Worm (Caenorhabditis elegans) whole organism, mixed stage, embryonic: ENCODE data around the gene kcnl-4.

ENCODE experiments used
- M03D4.4 ChIP-seq: sonication (generic microtip); optimal IDR thresholded peaks from 2 replicates; lab custom pipeline; 2017; ENCODE audit warnings: mild to moderate bottlenecking, missing genetic modification characterization, missing compliant biosample characterization
- bed-3 ChIP-seq: fragments of 200-800 bp; sonication (Bioruptor generic); optimal IDR thresholded peaks from 3 replicates; lab custom pipeline; 2018; ENCODE audit warnings: mild to moderate bottlenecking, missing genetic modification characterization, moderate library complexity, missing compliant biosample characterization
- blmp-1 ChIP-seq: fragments of 150-350 bp; optimal IDR thresholded peaks from 2 replicates; lab custom pipeline; 2014; ENCODE audit warnings: missing biosample characterization, missing genetic modification characterization
- ceh-39 ChIP-seq: fragments of 150-350 bp; optimal IDR thresholded peaks from 2 replicates; lab custom pipeline; 2014; ENCODE audit warnings: missing biosample characterization, missing genetic modification characterization
- ceh-43 ChIP-seq: fragments of 200-800 bp; sonication (Bioruptor generic); optimal IDR thresholded peaks from 2 replicates; lab custom pipeline; 2018; ENCODE audit warnings: mild to moderate bottlenecking, missing genetic modification characterization, moderate library complexity, missing compliant biosample characterization
- ceh-83 ChIP-seq: fragments of 200-800 bp; sonication (Bioruptor generic); optimal IDR thresholded peaks from 2 replicates; lab custom pipeline; 2018; ENCODE audit warnings: mild to moderate bottlenecking, missing genetic modification characterization, missing compliant biosample characterization
- ces-1 ChIP-seq: fragments of 150-350 bp; optimal IDR thresholded peaks from 2 replicates; lab custom pipeline; 2014; ENCODE audit warnings: missing biosample characterization, missing genetic modification reagents, missing genetic modification characterization
- cnd-1 ChIP-seq: fragments of 200-800 bp; sonication (Bioruptor generic); optimal IDR thresholded peaks from 2 replicates; lab custom pipeline; 2018; ENCODE audit warnings: mild to moderate bottlenecking, missing genetic modification characterization, missing compliant biosample characterization
- drap-1 ChIP-seq: fragments of 200-800 bp; sonication (Bioruptor generic); optimal IDR thresholded peaks from 3 replicates; lab custom pipeline; 2018; ENCODE audit warnings: mild to moderate bottlenecking, missing genetic modification characterization, missing compliant biosample characterization
- elt-1 ChIP-seq: sonication (generic microtip); optimal IDR thresholded peaks from 2 replicates; lab custom pipeline; 2017; ENCODE audit warnings: missing genetic modification characterization, mild to moderate bottlenecking, missing compliant biosample characterization, antibody characterized with exemption, moderate library complexity, borderline replicate concordance; ENCODE audit not compliant: insufficient read depth
- elt-3 ChIP-seq: fragments of 150-350 bp; optimal IDR thresholded peaks from 2 replicates; lab custom pipeline; 2014; ENCODE audit warnings: missing biosample characterization, missing genetic modification characterization
- flh-1 ChIP-seq: fragments of 200-800 bp; sonication (Bioruptor generic); optimal IDR thresholded peaks from 2 replicates; lab custom pipeline; 2018; ENCODE audit warnings: mild to moderate bottlenecking, missing genetic modification characterization, moderate library complexity, missing compliant biosample characterization
- ham-2 ChIP-seq: fragments of 200-800 bp; sonication (Bioruptor generic); optimal IDR thresholded peaks from 2 replicates; lab custom pipeline; 2018; ENCODE audit warnings: mild to moderate bottlenecking, missing genetic modification characterization, missing compliant biosample characterization
- hlh-1 ChIP-seq: fragments of 150-350 bp; optimal IDR thresholded peaks from 2 replicates; lab custom pipeline; 2014; ENCODE audit warnings: missing biosample characterization, missing genetic modification reagents, missing genetic modification characterization
- lin-13 ChIP-seq: fragments of 150-350 bp; optimal IDR thresholded peaks from 2 replicates; lab custom pipeline; 2014; ENCODE audit warnings: missing biosample characterization, missing genetic modification characterization
- lin-32 ChIP-seq: fragments of 200-800 bp; sonication (Bioruptor generic); optimal IDR thresholded peaks from 2 replicates; lab custom pipeline; 2018; ENCODE audit warnings: mild to moderate bottlenecking, missing genetic modification characterization, missing compliant biosample characterization
- lsy-2 ChIP-seq: fragments of 150-350 bp; optimal IDR thresholded peaks from 2 replicates; lab custom pipeline; 2014; ENCODE audit warnings: missing biosample characterization, missing genetic modification characterization
- mab-5 ChIP-seq: fragments of 150-350 bp; optimal IDR thresholded peaks from 2 replicates; lab custom pipeline; 2014; ENCODE audit warnings: missing biosample characterization, missing genetic modification characterization
- mep-1 ChIP-seq: fragments of 150-350 bp; optimal IDR thresholded peaks from 2 replicates; lab custom pipeline; 2017; ENCODE audit warnings: missing biosample characterization, missing genetic modification reagents, missing genetic modification characterization, inconsistent platforms
- mls-2 ChIP-seq: sonication (generic microtip); optimal IDR thresholded peaks from 2 replicates; lab custom pipeline; 2016; ENCODE audit warnings: mild to moderate bottlenecking, missing genetic modification characterization, moderate library complexity, missing compliant biosample characterization
- nhr-12 ChIP-seq: fragments of 150-350 bp; optimal IDR thresholded peaks from 2 replicates; lab custom pipeline; 2014; ENCODE audit warnings: missing biosample characterization, missing genetic modification characterization
- nhr-2 ChIP-seq: fragments of 150-350 bp; optimal IDR thresholded peaks from 2 replicates; lab custom pipeline; 2014; ENCODE audit warnings: missing biosample characterization, missing genetic modification characterization
- nhr-237 ChIP-seq: fragments of 150-350 bp; optimal IDR thresholded peaks from 2 replicates; lab custom pipeline; 2014; ENCODE audit warnings: missing biosample characterization, missing genetic modification characterization
- nhr-28 ChIP-seq: fragments of 150-350 bp; optimal IDR thresholded peaks from 2 replicates; lab custom pipeline; 2014; ENCODE audit warnings: missing biosample characterization, missing genetic modification characterization
- nhr-76 ChIP-seq: sonication (generic microtip); optimal IDR thresholded peaks from 2 replicates; lab custom pipeline; 2017; ENCODE audit warnings: missing biosample characterization, missing genetic modification characterization
- pha-4 ChIP-seq: fragments of 150-350 bp; optimal IDR thresholded peaks from 2 replicates; lab custom pipeline; 2018; ENCODE audit warnings: missing biosample characterization, missing genetic modification reagents, missing genetic modification characterization
- sem-2 ChIP-seq: fragments of 200-800 bp; sonication (Bioruptor generic); optimal IDR thresholded peaks from 2 replicates; lab custom pipeline; 2018; ENCODE audit warnings: mild to moderate bottlenecking, missing genetic modification characterization, missing compliant biosample characterization
- snpc-4 ChIP-seq: fragments of 150-350 bp; optimal IDR thresholded peaks from 2 replicates; lab custom pipeline; 2014; ENCODE audit warnings: missing biosample characterization, missing genetic modification characterization
- sptf-1 ChIP-seq: sonication (generic microtip); optimal IDR thresholded peaks from 2 replicates; lab custom pipeline; 2017; ENCODE audit warnings: mild to moderate bottlenecking, missing genetic modification characterization, moderate library complexity, missing compliant biosample characterization
- tbx-8 ChIP-seq: fragments of 200-800 bp; sonication (Bioruptor generic); optimal IDR thresholded peaks from 2 replicates; lab custom pipeline; 2018; ENCODE audit warnings: mild to moderate bottlenecking, missing genetic modification characterization, moderate library complexity, missing compliant biosample characterization
- unc-120 ChIP-seq: sonication (generic microtip); optimal IDR thresholded peaks from 2 replicates; lab custom pipeline; 2017; ENCODE audit warnings: missing genetic modification characterization, missing compliant biosample characterization; ENCODE audit not compliant: poor library complexity, severe bottlenecking
- unc-39 ChIP-seq: fragments of 150-350 bp; optimal IDR thresholded peaks from 2 replicates; lab custom pipeline; 2014; ENCODE audit warnings: missing biosample characterization, missing genetic modification characterization
- unc-62 ChIP-seq: fragments of 150-350 bp; optimal IDR thresholded peaks from 2 replicates; lab custom pipeline; 2014; ENCODE audit warnings: missing biosample characterization, missing genetic modification reagents, missing genetic modification characterization
- zip-8 ChIP-seq: fragments of 150-350 bp; optimal IDR thresholded peaks from 2 replicates; lab custom pipeline; 2014; ENCODE audit warnings: missing biosample characterization, missing genetic modification characterization
- ztf-11 ChIP-seq: fragments of 150-350 bp; optimal IDR thresholded peaks from 2 replicates; lab custom pipeline; 2014; ENCODE audit warnings: missing biosample characterization, missing genetic modification characterization

Gene kcnl-4

DNA sequence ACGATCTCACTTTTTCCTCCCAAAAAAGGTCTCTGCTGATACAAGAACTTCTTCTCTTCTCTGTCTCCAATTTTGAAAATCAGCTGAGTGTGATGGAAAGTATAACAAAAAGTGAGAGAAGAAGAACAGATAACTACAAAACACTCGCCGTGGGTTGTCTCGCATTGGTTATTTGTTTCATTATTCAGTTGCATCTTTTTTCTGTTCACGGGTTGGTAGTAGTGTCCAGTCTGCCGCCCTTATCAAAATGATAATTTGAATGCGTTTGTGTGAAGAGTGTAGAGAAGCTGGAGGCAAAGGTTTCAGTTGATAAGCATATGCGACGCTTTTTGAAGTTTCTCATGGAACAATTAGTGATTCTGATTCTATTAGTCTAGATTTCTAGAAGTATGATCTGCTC, 27.8 kb upstream of the kcnl-4 start:
- TF ChIP-seq nhr-237 (tag; lab: Kevin White, UChicago) (no peak), bed-3 (no peak), ces-1 (GFP tag; lab: Kevin White, UChicago) (no peak), nhr-76 (tag; lab: Kevin White, UChicago) (no peak), lsy-2 (tag; lab: Kevin White, UChicago) (no peak), nhr-12 (tag; lab: Kevin White, UChicago) (no peak), ztf-11 (no peak), pha-4 (tag; lab: Kevin White, UChicago) (no peak), ceh-39 (tag; lab: Kevin White, UChicago) (no peak), sptf-1 (tag; lab: Kevin White, UChicago) (no peak), ceh-43 (GFP tag; lab: Kevin White, UChicago) (no peak)

DNA sequence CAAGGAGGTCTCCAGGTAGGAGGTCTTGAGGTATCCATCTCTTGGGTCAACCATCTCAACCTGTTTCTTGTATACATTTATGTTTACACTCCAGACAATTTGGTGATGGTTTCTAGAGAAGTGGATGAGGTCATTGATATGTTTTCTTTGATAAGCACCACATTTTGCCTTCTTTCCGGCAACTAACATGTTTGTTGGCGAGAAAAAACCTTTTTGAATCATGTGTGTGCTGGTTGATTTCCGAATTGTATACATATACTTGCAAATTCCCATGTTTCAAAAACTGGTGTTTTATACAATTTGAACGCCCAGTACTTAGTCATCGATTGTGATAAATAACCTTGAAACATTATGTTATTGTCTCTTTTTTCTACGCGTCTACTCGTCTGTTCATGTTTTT, 26.8 kb upstream of the kcnl-4 start:
- TF ChIP-seq cnd-1 (no peak), blmp-1 (no peak), sptf-1 (tag; lab: Kevin White, UChicago) (no peak), zip-8 (tag; lab: Kevin White, UChicago) (no peak), mab-5 (no peak), ztf-11 (no peak), lin-13 (tag; lab: Kevin White, UChicago) (no peak), snpc-4 (no peak), unc-39 (no peak), ceh-39 (tag; lab: Kevin White, UChicago) (no peak), pha-4 (tag; lab: Kevin White, UChicago) (no peak), unc-62 (GFP tag; lab: Kevin White, UChicago) (no peak)

DNA sequence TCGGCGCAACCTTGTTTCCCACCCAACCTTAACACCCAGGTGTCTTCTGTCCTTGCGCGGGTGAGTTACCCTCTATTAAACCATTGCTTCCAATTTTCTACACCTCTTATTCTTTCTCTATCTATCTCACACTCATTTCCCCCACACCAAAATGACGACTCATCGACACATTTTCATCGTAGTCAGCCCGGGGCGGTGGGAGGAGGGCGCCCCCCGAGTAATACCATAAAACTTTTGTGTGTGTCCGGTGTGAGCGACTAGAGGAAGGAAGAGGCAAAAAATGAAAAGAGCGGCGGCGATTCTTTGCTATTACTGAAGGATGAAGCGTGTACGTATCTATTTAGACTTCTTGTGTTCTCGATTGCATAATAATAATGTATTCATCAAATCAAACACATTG, 26.1 kb upstream of the kcnl-4 start:
- TF ChIP-seq tbx-8 (no peak), drap-1 (GFP tag; lab: Kevin White, UChicago) (peak; percentile 66), M03D4.4 (tag; lab: Kevin White, UChicago) (peak; percentile 29)

DNA sequence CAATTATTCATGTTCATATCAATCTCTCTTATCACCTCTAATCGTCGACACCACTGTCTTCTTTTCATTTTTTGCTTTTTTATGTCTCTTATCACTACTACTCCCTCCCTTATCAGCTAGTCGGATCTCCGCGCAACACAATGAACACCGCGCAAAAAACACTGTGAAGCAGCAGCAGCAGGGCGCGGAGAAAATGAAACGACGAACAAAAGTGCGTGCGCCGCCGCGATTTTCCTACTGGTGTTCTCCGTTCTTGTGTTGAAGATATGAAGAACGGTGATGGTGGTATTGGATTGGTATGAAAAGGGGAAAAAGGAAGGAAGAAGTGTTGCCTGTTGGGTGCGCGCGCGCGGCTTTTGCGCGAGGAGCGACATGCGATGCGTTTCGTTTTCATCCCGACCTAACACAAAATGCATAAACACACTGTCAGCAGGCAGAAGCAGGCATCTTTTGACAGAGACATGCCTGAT, 25.1 kb upstream of the kcnl-4 start:
- TF ChIP-seq mep-1: no peak
- TF ChIP-seq nhr-76 (tag; lab: Kevin White, UChicago): no peak
- TF ChIP-seq unc-62 (GFP tag; lab: Kevin White, UChicago): no peak
- TF ChIP-seq unc-39: no peak
- TF ChIP-seq flh-1 (GFP tag; lab: Kevin White, UChicago): no peak
- TF ChIP-seq nhr-12 (tag; lab: Kevin White, UChicago): no peak
- no peak for TF ChIP-seq nhr-237 (tag; lab: Kevin White, UChicago)
- TF ChIP-seq zip-8 (tag; lab: Kevin White, UChicago): no peak
- TF ChIP-seq drap-1 (GFP tag; lab: Kevin White, UChicago): peak; percentile 62
- no peak for TF ChIP-seq nhr-2
- TF ChIP-seq elt-1 (tag; lab: Kevin White, UChicago): peak; percentile 92
- TF ChIP-seq lsy-2 (tag; lab: Kevin White, UChicago): no peak
- TF ChIP-seq blmp-1: no peak
- TF ChIP-seq sptf-1 (tag; lab: Kevin White, UChicago): peak; percentile 30
- TF ChIP-seq ceh-43 (GFP tag; lab: Kevin White, UChicago): no peak
- TF ChIP-seq pha-4 (tag; lab: Kevin White, UChicago): no peak
- TF ChIP-seq lin-32: no peak
- TF ChIP-seq mls-2 (tag; lab: Kevin White, UChicago): no peak
- no peak for TF ChIP-seq ceh-39 (tag; lab: Kevin White, UChicago)
- TF ChIP-seq mab-5: no peak
- TF ChIP-seq M03D4.4 (tag; lab: Kevin White, UChicago): no peak
- no peak for TF ChIP-seq ceh-83 (GFP tag; lab: Kevin White, UChicago)
- peak; percentile 14 for TF ChIP-seq elt-3 (tag; lab: Kevin White, UChicago)
- no peak for TF ChIP-seq snpc-4
- no peak for TF ChIP-seq ztf-11
- TF ChIP-seq lin-13 (tag; lab: Kevin White, UChicago): no peak
- TF ChIP-seq unc-120 (tag; lab: Kevin White, UChicago): no peak
- TF ChIP-seq sem-2 (GFP tag; lab: Kevin White, UChicago): peak; percentile 7
- peak; percentile 15 for TF ChIP-seq cnd-1
- TF ChIP-seq hlh-1: no peak
- no peak for TF ChIP-seq tbx-8
- TF ChIP-seq bed-3: no peak
- no peak for TF ChIP-seq nhr-28 (tag; lab: Kevin White, UChicago)
- peak; percentile 95 for TF ChIP-seq ham-2
- TF ChIP-seq ces-1 (GFP tag; lab: Kevin White, UChicago): no peak
